Worm (Caenorhabditis elegans): Measurements from ENCODE around the gene str-198.

The str-198 gene

DNA sequence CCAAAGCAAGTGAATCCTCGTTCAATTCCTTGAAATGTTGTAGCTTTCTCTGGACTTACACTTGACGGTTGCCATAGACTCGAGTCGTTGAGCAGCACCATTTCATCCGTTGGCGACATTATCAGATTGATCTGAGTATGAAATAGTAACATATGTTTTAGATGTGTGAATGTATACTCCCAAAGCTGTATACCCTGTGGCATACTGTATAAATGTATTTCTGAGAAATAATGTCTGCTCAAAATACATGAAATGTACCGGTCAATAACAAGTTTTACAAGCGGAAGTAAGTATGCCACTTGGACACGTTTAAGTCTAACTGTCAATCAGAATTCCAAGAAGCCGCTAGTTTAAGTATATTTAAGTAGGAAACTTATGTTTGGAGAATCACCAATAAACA lies 38.0 kb upstream of the str-198 start, which contains the start of gene str-233:
Gene str-233 (minus strand): TSS at position 101 of the 400 bp plus-strand sequence.
- TF ChIP-seq elt-1 (tag; optimal IDR thresholded peaks at IDR 0.05) = no peak
- no peak for TF ChIP-seq snpc-4 (tag; optimal IDR thresholded peaks at IDR 0.05)
- TF ChIP-seq egl-27 (tag; optimal IDR thresholded peaks at IDR 0.05) = no peak
- no peak for TF ChIP-seq crh-2 (tag; optimal IDR thresholded peaks at IDR 0.05)

DNA sequence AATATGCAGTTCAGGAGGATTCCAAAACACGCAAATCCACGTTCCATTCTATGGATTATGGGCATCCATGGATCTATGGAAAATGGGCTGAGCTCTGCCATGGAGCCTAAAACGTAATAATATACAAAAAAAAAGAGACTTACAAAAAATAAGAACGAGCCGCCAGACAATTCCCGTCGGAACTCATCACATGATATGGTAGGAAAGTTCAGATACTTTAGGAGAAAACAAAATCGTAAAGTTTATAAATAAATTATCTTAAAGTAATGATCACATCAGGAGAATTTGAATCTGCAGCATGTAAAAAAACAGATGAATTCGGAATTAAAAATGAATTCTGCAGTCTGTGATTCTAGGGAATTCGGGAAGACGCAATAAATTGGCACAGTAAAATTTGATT lies 32.0 kb upstream of the str-198 start, which contains the start of gene str-232:
Gene str-232 (minus strand): TSS at position 101 of the 400 bp plus-strand sequence.
- TF ChIP-seq mdl-1 (tag; optimal IDR thresholded peaks at IDR 0.05) (no peak), elt-3 (tag; optimal IDR thresholded peaks at IDR 0.05) (no peak), ztf-1 (GFP tag; conservative IDR thresholded peaks at IDR 0.05) (no peak), ceh-16 (tag; optimal IDR thresholded peaks at IDR 0.05) (no peak), ztf-4 (tag; optimal IDR thresholded peaks at IDR 0.05) (no peak), sma-3 (GFP tag; optimal IDR thresholded peaks at IDR 0.05) (no peak), elt-1 (tag; optimal IDR thresholded peaks at IDR 0.05) (no peak), R02D3.7 (tag; optimal IDR thresholded peaks at IDR 0.05) (no peak), nhr-21 (tag; optimal IDR thresholded peaks at IDR 0.05) (no peak), lsy-2 (tag; optimal IDR thresholded peaks at IDR 0.05) (no peak), zag-1 (tag; optimal IDR thresholded peaks at IDR 0.05) (no peak), unc-62 (GFP tag; optimal IDR thresholded peaks at IDR 0.05) (no peak), dmd-4 (tag; optimal IDR thresholded peaks at IDR 0.05) (no peak), crh-2 (tag; optimal IDR thresholded peaks at IDR 0.05) (no peak), ama-1 (optimal IDR thresholded peaks at IDR 0.05) (no peak), C34F6.9 (tag; optimal IDR thresholded peaks at IDR 0.05) (no peak), lin-13 (GFP tag; optimal IDR thresholded peaks at IDR 0.05) (no peak)

DNA sequence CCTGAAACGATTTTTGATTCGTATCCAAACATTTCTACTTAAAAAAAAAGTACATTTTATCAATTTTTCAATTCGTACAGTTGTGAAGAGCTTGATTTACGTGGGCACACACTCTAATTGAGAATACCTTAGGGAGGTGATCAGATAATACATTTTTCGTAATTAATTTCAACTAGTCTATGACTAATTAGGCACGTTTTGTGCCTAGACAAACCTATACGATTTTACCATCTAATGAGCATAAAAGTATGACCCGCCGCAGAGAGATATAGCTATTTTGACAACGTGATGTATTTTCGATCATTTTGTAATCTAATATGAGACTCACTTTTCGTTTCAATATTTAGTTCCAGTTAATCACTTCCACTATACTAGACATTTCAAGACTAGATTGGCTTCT lies 30.6 kb upstream of the str-198 start:
- TF ChIP-seq alr-1 (tag; optimal IDR thresholded peaks at IDR 0.05) (no peak), peb-1 (tag; optimal IDR thresholded peaks at IDR 0.05) (no peak), ztf-1 (GFP tag; conservative IDR thresholded peaks at IDR 0.05) (no peak), nhr-12 (tag; optimal IDR thresholded peaks at IDR 0.05) (no peak), mab-5 (tag; optimal IDR thresholded peaks at IDR 0.05) (no peak), fos-1 (tag; optimal IDR thresholded peaks at IDR 0.05) (no peak), unc-55 (GFP tag; optimal IDR thresholded peaks at IDR 0.05) (no peak), nhr-25 (tag; optimal IDR thresholded peaks at IDR 0.05) (no peak), ztf-4 (tag; optimal IDR thresholded peaks at IDR 0.05) (no peak), ZK546.5 (tag; optimal IDR thresholded peaks at IDR 0.05) (no peak), Y55F3AM.14 (GFP tag; optimal IDR thresholded peaks at IDR 0.05) (no peak)

DNA sequence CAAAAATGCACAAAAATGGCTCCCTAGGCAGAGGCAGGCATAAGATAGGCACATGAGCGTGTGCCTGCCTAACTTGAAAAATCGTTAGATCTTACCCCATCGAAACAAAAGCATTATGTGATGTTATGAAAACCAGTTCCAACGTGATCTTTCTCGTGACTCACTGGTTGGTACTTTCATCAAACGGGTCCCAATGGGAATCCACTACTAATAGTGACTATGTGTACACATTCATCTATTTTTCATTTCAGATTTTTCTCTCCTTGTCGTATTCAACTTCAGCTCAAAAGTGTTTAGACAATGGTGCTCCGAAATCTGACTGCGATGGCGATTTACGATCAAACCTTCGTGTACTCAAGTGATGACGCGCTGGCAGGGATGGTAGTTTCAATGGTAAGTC lies 29.9 kb upstream of the str-198 start, which contains the start of gene srx-43:
Gene srx-43 (plus strand): TSS at position 301 of the 400 bp plus-strand sequence.
- TF ChIP-seq aly-2 (tag; optimal IDR thresholded peaks at IDR 0.05) (no peak), sem-4 (tag; optimal IDR thresholded peaks at IDR 0.05) (no peak), gmeb-1 (tag; optimal IDR thresholded peaks at IDR 0.05) (no peak), C34F6.9 (tag; optimal IDR thresholded peaks at IDR 0.05) (no peak), lin-39 (tag; optimal IDR thresholded peaks at IDR 0.05) (no peak), ztf-4 (tag; optimal IDR thresholded peaks at IDR 0.05) (no peak), egl-27 (tag; optimal IDR thresholded peaks at IDR 0.05) (no peak), alr-1 (tag; optimal IDR thresholded peaks at IDR 0.05) (no peak), nhr-12 (tag; optimal IDR thresholded peaks at IDR 0.05) (no peak), ztf-1 (GFP tag; conservative IDR thresholded peaks at IDR 0.05) (no peak), F13H6.1 (tag; optimal IDR thresholded peaks at IDR 0.05) (no peak), nhr-129 (tag; optimal IDR thresholded peaks at IDR 0.05) (no peak), ceh-16 (tag; optimal IDR thresholded peaks at IDR 0.05) (no peak), mdl-1 (tag; optimal IDR thresholded peaks at IDR 0.05) (no peak), elt-3 (tag; optimal IDR thresholded peaks at IDR 0.05) (no peak), lin-11 (tag; optimal IDR thresholded peaks at IDR 0.05) (no peak), nhr-237 (tag; optimal IDR thresholded peaks at IDR 0.05) (no peak)

DNA sequence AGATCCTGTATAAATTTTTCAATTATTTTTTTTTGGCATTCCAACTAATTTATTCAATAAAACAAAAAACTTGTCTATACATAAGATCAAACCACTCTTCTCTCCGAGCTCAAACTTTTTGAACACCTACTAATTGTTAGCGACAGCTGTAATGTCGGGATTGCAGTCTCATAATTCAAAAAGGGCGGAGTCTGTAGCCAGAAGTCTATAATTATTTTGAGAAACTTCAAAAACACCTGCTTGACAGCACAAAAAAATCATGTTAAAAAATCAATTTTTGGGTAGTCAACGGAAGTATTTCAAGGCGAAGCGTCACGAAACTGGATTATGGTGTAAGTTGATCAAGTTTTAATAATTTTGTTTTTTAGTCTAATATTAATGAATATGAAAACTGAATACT lies 27.6 kb upstream of the str-198 start, which contains the start of gene srx-44:
Gene srx-44 (plus strand): TSS at position 301 of the 400 bp plus-strand sequence.
- TF ChIP-seq nhr-11 (tag; optimal IDR thresholded peaks at IDR 0.05) = no peak
- no peak for TF ChIP-seq nhr-21 (tag; optimal IDR thresholded peaks at IDR 0.05)
- no peak for TF ChIP-seq elt-3 (tag; optimal IDR thresholded peaks at IDR 0.05)
- TF ChIP-seq ceh-82 (tag; optimal IDR thresholded peaks at IDR 0.05) = no peak
- TF ChIP-seq egl-27 (tag; optimal IDR thresholded peaks at IDR 0.05) = no peak
- no peak for TF ChIP-seq snpc-4 (tag; optimal IDR thresholded peaks at IDR 0.05)
- TF ChIP-seq lin-39 (tag; optimal IDR thresholded peaks at IDR 0.05) = no peak
- no peak for TF ChIP-seq sem-4 (tag; optimal IDR thresholded peaks at IDR 0.05)
- TF ChIP-seq blmp-1 (tag; optimal IDR thresholded peaks at IDR 0.05; ENCODE audit: insufficient read depth) = no peak
- TF ChIP-seq nhr-12 (tag; optimal IDR thresholded peaks at IDR 0.05) = no peak
- no peak for TF ChIP-seq fos-1 (tag; optimal IDR thresholded peaks at IDR 0.05)

Data from whole organism, L2 larva.